Fruit fly (Drosophila melanogaster) whole organism, embryonic: ENCODE data around the gene PGRP-LF.

Source experiments
- C15 ChIP-seq: fragments of 200-800 bp; sonication (Bioruptor generic); IDR thresholded peaks from 3 replicates; pipeline ENCODE4 v1.3.6; 2022; ENCODE audit warnings: missing biosample characterization, missing genetic modification characterization
- CG1024 ChIP-seq: fragments of 200-800 bp; sonication (Bioruptor generic); IDR thresholded peaks from 2 replicates; pipeline ENCODE4 v1.3.6; 2022; ENCODE audit warnings: missing biosample characterization, missing genetic modification characterization
- CG10366 ChIP-seq: fragments of 200-800 bp; sonication (Bioruptor generic); IDR thresholded peaks from 2 replicates; pipeline ENCODE4 v1.3.6; 2022; ENCODE audit warnings: missing biosample characterization, missing genetic modification characterization
- CG12219 ChIP-seq: fragments of 200-800 bp; sonication (Bioruptor generic); optimal IDR thresholded peaks from 3 replicates; lab custom pipeline; 2018; ENCODE audit warnings: missing biosample characterization, mild to moderate bottlenecking, missing genetic modification characterization
- CG12299 ChIP-seq: fragments of 200-800 bp; sonication (Bioruptor generic); optimal IDR thresholded peaks from 2 replicates; lab custom pipeline; 2018; ENCODE audit warnings: missing biosample characterization, mild to moderate bottlenecking, missing genetic modification characterization
- CG15269 ChIP-seq: fragments of 200-800 bp; sonication (Bioruptor generic); optimal IDR thresholded peaks from 2 replicates; lab custom pipeline; 2018; ENCODE audit warnings: missing biosample characterization, mild to moderate bottlenecking, missing genetic modification characterization, moderate library complexity
- CG15696 ChIP-seq: fragments of 200-800 bp; sonication (Bioruptor generic); optimal IDR thresholded peaks from 2 replicates; lab custom pipeline; 2019; ENCODE audit warnings: missing biosample characterization, mild to moderate bottlenecking, missing genetic modification characterization, moderate library complexity
- CG1603 ChIP-seq: fragments of 200-800 bp; sonication (Bioruptor generic); optimal IDR thresholded peaks from 2 replicates; lab custom pipeline; 2019; ENCODE audit warnings: missing biosample characterization, mild to moderate bottlenecking, missing genetic modification characterization, moderate library complexity
- CG17912 ChIP-seq: fragments of 200-800 bp; sonication (Bioruptor generic); optimal IDR thresholded peaks from 2 replicates; lab custom pipeline; 2018; ENCODE audit warnings: missing biosample characterization, mild to moderate bottlenecking, missing genetic modification characterization
- CG30403 ChIP-seq: fragments of 200-800 bp; sonication (Bioruptor generic); optimal IDR thresholded peaks from 3 replicates; lab custom pipeline; 2016; ENCODE audit warnings: missing biosample characterization, missing genetic modification characterization
- CG33213 ChIP-seq: fragments of 200-800 bp; sonication (Bioruptor generic); optimal IDR thresholded peaks from 3 replicates; lab custom pipeline; 2016; ENCODE audit warnings: missing biosample characterization, missing genetic modification characterization
- CG3726 ChIP-seq: fragments of 200-800 bp; sonication (Bioruptor generic); IDR thresholded peaks from 3 replicates; pipeline ENCODE4, ENCODE4 v1.3.6; 2022; ENCODE audit warnings: missing biosample characterization, missing genetic modification characterization
- CG6175 ChIP-seq: fragments of 200-800 bp; sonication (Bioruptor generic); IDR thresholded peaks from 3 replicates; pipeline ENCODE4 v1.3.6; 2022; ENCODE audit warnings: missing biosample characterization, missing genetic modification characterization
- CG6254 ChIP-seq: fragments of 200-800 bp; sonication (Bioruptor generic); optimal IDR thresholded peaks from 3 replicates; lab custom pipeline; 2017; ENCODE audit warnings: mild to moderate bottlenecking, missing biosample characterization, missing genetic modification reagents, missing genetic modification characterization
- CG6854 ChIP-seq: fragments of 200-800 bp; sonication (Bioruptor generic); optimal IDR thresholded peaks from 3 replicates; lab custom pipeline; 2017; ENCODE audit warnings: missing biosample characterization, mild to moderate bottlenecking, missing genetic modification characterization
- CG9876 ChIP-seq: fragments of 200-800 bp; sonication (Bioruptor generic); optimal IDR thresholded peaks from 2 replicates; lab custom pipeline; 2016; ENCODE audit warnings: missing biosample characterization, missing genetic modification characterization
- Camta ChIP-seq: fragments of 200-800 bp; sonication (Bioruptor generic); optimal IDR thresholded peaks from 2 replicates; lab custom pipeline; 2016; ENCODE audit warnings: missing biosample characterization, missing genetic modification characterization
- Doc3 ChIP-seq: fragments of 200-800 bp; sonication (Bioruptor generic); IDR thresholded peaks from 3 replicates; pipeline ENCODE4 v1.3.6; 2022; ENCODE audit warnings: missing biosample characterization, missing genetic modification characterization; ENCODE audit not compliant: partially characterized antibody
- Dp ChIP-seq: fragments of 200-800 bp; sonication (Bioruptor generic); optimal IDR thresholded peaks from 2 replicates; lab custom pipeline; 2018; ENCODE audit warnings: missing biosample characterization, mild to moderate bottlenecking, missing genetic modification characterization, moderate library complexity
- E2f2 ChIP-seq: fragments of 200-800 bp; sonication (Bioruptor generic); IDR thresholded peaks from 2 replicates; pipeline ENCODE4 v1.3.6; 2022; ENCODE audit warnings: missing biosample characterization, missing genetic modification characterization
- Gsc ChIP-seq: fragments of 200-800 bp; sonication (Bioruptor generic); IDR thresholded peaks from 2 replicates; pipeline ENCODE4 v1.3.6; 2022; ENCODE audit warnings: missing biosample characterization, missing genetic modification characterization
- Hr3 ChIP-seq: fragments of 200-800 bp; sonication (Bioruptor generic); optimal IDR thresholded peaks from 3 replicates; lab custom pipeline; 2016; ENCODE audit warnings: missing biosample characterization, missing genetic modification characterization
- Med ChIP-seq: fragments of 200-800 bp; sonication (Bioruptor generic); peaks from one replicate; lab custom pipeline; 2016; ENCODE audit warnings: missing biosample characterization, missing genetic modification characterization, mild to moderate bottlenecking, inconsistent platforms, moderate library complexity
- Mrtf ChIP-seq: fragments of 200-800 bp; sonication (Bioruptor generic); IDR thresholded peaks from 3 replicates; pipeline ENCODE4 v1.3.6; 2022; ENCODE audit warnings: missing biosample characterization, missing genetic modification characterization
- Myb ChIP-seq: fragments of 200-800 bp; sonication (Bioruptor generic); optimal IDR thresholded peaks from 2 replicates; lab custom pipeline; 2016; ENCODE audit warnings: missing biosample characterization, missing genetic modification characterization
- NK7.1 ChIP-seq: fragments of 200-800 bp; sonication (Bioruptor generic); optimal IDR thresholded peaks from 3 replicates; lab custom pipeline; 2016; ENCODE audit warnings: missing biosample characterization, missing genetic modification characterization
- Oli ChIP-seq: fragments of 200-800 bp; sonication (Bioruptor generic); optimal IDR thresholded peaks from 2 replicates; lab custom pipeline; 2018; ENCODE audit warnings: missing biosample characterization, mild to moderate bottlenecking, missing genetic modification characterization, moderate library complexity
- Poxn ChIP-seq: fragments of 200-800 bp; sonication (Bioruptor generic); IDR thresholded peaks from 2 replicates; pipeline ENCODE4 v1.3.6; 2022; ENCODE audit warnings: missing biosample characterization, missing genetic modification characterization
- Six4 ChIP-seq: fragments of 200-800 bp; sonication (Bioruptor generic); optimal IDR thresholded peaks from 2 replicates; lab custom pipeline; 2016; ENCODE audit warnings: missing biosample characterization, missing genetic modification characterization
- Tbp ChIP-seq: fragments of >200 bp; optimal IDR thresholded peaks from 2 replicates; lab custom pipeline; 2018; ENCODE audit warnings: missing biosample characterization, missing genetic modification characterization
- bsh ChIP-seq, 2 experiments: fragments of 200-800 bp; sonication (Bioruptor generic); optimal IDR thresholded peaks; 2 replicates each; lab custom pipeline; 2017 to 2018; ENCODE audit warnings: mild to moderate bottlenecking in 2 of 2, missing biosample characterization in 2 of 2, missing genetic modification characterization in 2 of 2, moderate library complexity in 1 of 2
- cad ChIP-seq: fragments of >200 bp; optimal IDR thresholded peaks from 2 replicates; lab custom pipeline; 2017; ENCODE audit warnings: missing biosample characterization, missing genetic modification characterization
- cas ChIP-seq: fragments of 200-800 bp; sonication (Bioruptor generic); IDR thresholded peaks from 2 replicates; pipeline ENCODE4 v1.3.6; 2022; ENCODE audit warnings: missing biosample characterization, missing genetic modification characterization
- crol ChIP-seq: fragments of 200-800 bp; sonication (Bioruptor generic); IDR thresholded peaks from 2 replicates; pipeline ENCODE4 v1.3.6; 2022; ENCODE audit warnings: missing biosample characterization, missing genetic modification characterization
- da ChIP-seq: fragments of 200-800 bp; sonication (Bioruptor generic); optimal IDR thresholded peaks from 2 replicates; lab custom pipeline; 2016; ENCODE audit warnings: missing biosample characterization, missing genetic modification characterization
- emc ChIP-seq: fragments of 200-800 bp; sonication (Bioruptor generic); optimal IDR thresholded peaks from 2 replicates; lab custom pipeline; 2016; ENCODE audit warnings: missing biosample characterization, missing genetic modification characterization
- gcm ChIP-seq: fragments of 200-800 bp; sonication (Bioruptor generic); optimal IDR thresholded peaks from 2 replicates; lab custom pipeline; 2019; ENCODE audit warnings: missing biosample characterization, mild to moderate bottlenecking, missing genetic modification characterization, moderate library complexity
- inv ChIP-seq: fragments of 200-800 bp; sonication (Bioruptor generic); IDR thresholded peaks from 2 replicates; pipeline ENCODE4 v1.3.6; 2022; ENCODE audit warnings: missing biosample characterization, missing genetic modification characterization; ENCODE audit not compliant: partially characterized antibody
- ken ChIP-seq: fragments of 200-800 bp; sonication (Bioruptor generic); IDR thresholded peaks from 3 replicates; pipeline ENCODE4 v1.3.6; 2022; ENCODE audit warnings: missing biosample characterization, missing genetic modification characterization
- nerfin-2 ChIP-seq: fragments of 200-800 bp; sonication (Bioruptor generic); IDR thresholded peaks from 2 replicates; pipeline ENCODE4 v1.3.6; 2022; ENCODE audit warnings: missing biosample characterization, missing genetic modification characterization; ENCODE audit not compliant: partially characterized antibody
- p53 ChIP-seq: fragments of 200-800 bp; sonication (Bioruptor generic); optimal IDR thresholded peaks from 2 replicates; lab custom pipeline; 2016; ENCODE audit warnings: missing biosample characterization, missing genetic modification characterization
- phol ChIP-seq: fragments of 200-800 bp; sonication (Bioruptor generic); optimal IDR thresholded peaks from 3 replicates; lab custom pipeline; 2018; ENCODE audit warnings: missing biosample characterization, mild to moderate bottlenecking, missing genetic modification characterization, moderate library complexity
- pros ChIP-seq: fragments of 200-800 bp; sonication (Bioruptor generic); optimal IDR thresholded peaks from 3 replicates; lab custom pipeline; 2019; ENCODE audit warnings: missing biosample characterization, mild to moderate bottlenecking, missing genetic modification characterization, moderate library complexity
- pum ChIP-seq: fragments of 200-800 bp; sonication (Bioruptor generic); optimal IDR thresholded peaks from 2 replicates; lab custom pipeline; 2016; ENCODE audit warnings: missing biosample characterization, missing genetic modification characterization
- rib ChIP-seq: fragments of 200-800 bp; sonication (Bioruptor generic); IDR thresholded peaks from 2 replicates; pipeline ENCODE4 v1.3.6; 2022; ENCODE audit warnings: missing biosample characterization, missing genetic modification characterization
- sima ChIP-seq: fragments of 200-800 bp; sonication (Bioruptor generic); optimal IDR thresholded peaks from 2 replicates; lab custom pipeline; 2016; ENCODE audit warnings: missing biosample characterization, missing genetic modification characterization
- so ChIP-seq: fragments of 200-800 bp; sonication (Bioruptor generic); IDR thresholded peaks from 3 replicates; pipeline ENCODE4 v1.3.6; 2022; ENCODE audit warnings: missing biosample characterization, missing genetic modification characterization
- sob ChIP-seq: fragments of 200-800 bp; sonication (Bioruptor generic); IDR thresholded peaks from 2 replicates; pipeline ENCODE4 v1.3.6; 2022; ENCODE audit warnings: missing biosample characterization, missing genetic modification characterization
- unpg ChIP-seq: fragments of 200-800 bp; sonication (Bioruptor generic); optimal IDR thresholded peaks from 3 replicates; lab custom pipeline; 2018; ENCODE audit warnings: missing biosample characterization, mild to moderate bottlenecking, missing genetic modification characterization, moderate library complexity
- zfh2 ChIP-seq: fragments of 200-800 bp; sonication (Bioruptor generic); optimal IDR thresholded peaks from 2 replicates; lab custom pipeline; 2016; ENCODE audit warnings: missing biosample characterization, missing genetic modification characterization

The PGRP-LF gene

DNA sequence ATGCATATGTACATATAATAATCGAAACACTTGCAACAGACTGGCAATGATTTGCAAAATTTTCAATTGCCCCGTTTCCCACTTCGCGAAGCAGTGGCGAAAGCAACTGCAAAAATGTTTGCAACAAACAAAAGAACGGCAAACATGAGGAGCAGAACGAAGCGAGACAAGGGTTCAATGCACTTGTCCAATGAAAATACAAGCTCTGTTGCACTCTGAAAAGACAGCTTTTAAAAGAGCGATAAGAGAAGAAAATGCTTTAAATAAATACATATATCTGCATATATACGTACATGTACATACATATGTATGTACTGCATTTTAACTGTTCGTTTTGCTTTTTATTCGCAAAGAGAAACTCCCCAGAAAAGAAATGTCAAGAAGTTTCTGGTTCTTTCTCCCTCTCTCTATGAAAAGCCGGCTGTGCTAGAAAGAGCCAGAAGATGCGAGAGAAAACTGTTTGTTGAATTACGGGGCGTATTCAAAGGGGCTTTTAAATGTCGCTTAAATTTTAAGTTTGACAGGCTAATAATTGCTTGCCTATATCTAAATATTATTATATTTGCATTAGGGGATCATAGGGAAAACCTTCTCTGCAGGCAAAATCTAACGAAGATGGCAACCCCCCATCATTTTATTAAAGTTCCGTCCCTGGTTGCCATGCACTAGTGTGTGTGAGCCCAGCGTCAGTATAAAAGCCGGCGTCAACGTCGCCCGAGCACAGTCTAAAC lies 34.1 kb downstream of the PGRP-LF start, which contains the start of gene Hsp27 (continued):
- peak; percentile 54 for TF ChIP-seq CG17912
- TF ChIP-seq cas (GFP tag; lab: Robert Waterston, UW) = peak; percentile 95
- TF ChIP-seq Oli (tag; lab: Kevin White, UChicago) = peak; percentile 99
- TF ChIP-seq NK7.1 = peak; percentile 93
- TF ChIP-seq rib (GFP tag; lab: Robert Waterston, UW) = peak; percentile 96
- TF ChIP-seq CG15269 (tag; lab: Kevin White, UChicago) = peak; percentile 97
- peak; percentile 96 for TF ChIP-seq CG33213 (GFP tag; lab: Kevin White, UChicago)
- peak; percentile 96 for TF ChIP-seq C15 (GFP tag; lab: Robert Waterston, UW)
- peak; percentile 98 for TF ChIP-seq phol
- TF ChIP-seq CG6175 (GFP tag; lab: Robert Waterston, UW) = peak; percentile 97
- peak; percentile 97 for TF ChIP-seq Gsc (GFP tag; lab: Robert Waterston, UW)
- peak; percentile 75 for TF ChIP-seq crol (GFP tag; lab: Robert Waterston, UW)
- peak; percentile 99 for TF ChIP-seq ken
- peak; percentile 98 for TF ChIP-seq CG3726 (GFP tag; lab: Robert Waterston, UW)
- peak; percentile 84 for TF ChIP-seq E2f2 (GFP tag; lab: Robert Waterston, UW)
- TF ChIP-seq sob (GFP tag; lab: Robert Waterston, UW) = peak; percentile 98
- TF ChIP-seq Hr3 (GFP tag; lab: Kevin White, UChicago) = peak; percentile 98
- peak; percentile 99 to 100 for TF ChIP-seq bsh (GFP tag; optimal IDR thresholded peaks at IDR 0.05; lab: Kevin White, UChicago)
- peak; percentile 96 for TF ChIP-seq zfh2
- TF ChIP-seq Mrtf = peak; percentile 98
- TF ChIP-seq CG30403 (GFP tag; lab: Kevin White, UChicago) = peak; percentile 99
- peak; percentile 94 for TF ChIP-seq CG1024
- TF ChIP-seq CG6854 (GFP tag; lab: Kevin White, UChicago) = peak; percentile 95
- TF ChIP-seq Camta (GFP tag; lab: Kevin White, UChicago) = peak; percentile 98
- TF ChIP-seq Med (GFP tag; lab: Kevin White, UChicago) = peak; percentile 98
- TF ChIP-seq CG12219 = peak; percentile 94
- peak; percentile 97 for TF ChIP-seq gcm (GFP tag; lab: Kevin White, UChicago)
- TF ChIP-seq sima (GFP tag; lab: Kevin White, UChicago) = peak; percentile 68
- peak; percentile 49 for TF ChIP-seq da (GFP tag; lab: Kevin White, UChicago)
- TF ChIP-seq Tbp = no peak
- peak; percentile 32 for TF ChIP-seq Dp (GFP tag; lab: Kevin White, UChicago)
- peak; percentile 97 for TF ChIP-seq CG10366 (GFP tag; lab: Robert Waterston, UW)
- peak; percentile 96 for TF ChIP-seq CG1603 (tag; lab: Kevin White, UChicago)
- TF ChIP-seq pum = peak; percentile 94
- TF ChIP-seq nerfin-2 (GFP tag; lab: Robert Waterston, UW) = peak; percentile 48; the same call in 1 of the 2 replicates
- no peak for TF ChIP-seq inv
- TF ChIP-seq Myb = peak; percentile 76
- no peak for TF ChIP-seq cad (GFP tag; lab: Kevin White, UChicago)
- TF ChIP-seq p53 (GFP tag; lab: Kevin White, UChicago) = peak; percentile 76
- peak; percentile 84 for TF ChIP-seq Poxn (GFP tag; lab: Robert Waterston, UW)
- TF ChIP-seq CG12299 = peak; percentile 96
- peak; percentile 97 for TF ChIP-seq Six4 (GFP tag; lab: Kevin White, UChicago)
- TF ChIP-seq pros = no peak
- TF ChIP-seq CG9876 (GFP tag; lab: Kevin White, UChicago) = peak; percentile 55
- peak; percentile 88 for TF ChIP-seq emc (GFP tag; lab: Kevin White, UChicago)
- peak; percentile 99 for TF ChIP-seq unpg (GFP tag; lab: Kevin White, UChicago)
- no peak for TF ChIP-seq Doc3 (GFP tag; lab: Robert Waterston, UW)
- peak; percentile 79 for TF ChIP-seq CG15696 (tag; lab: Kevin White, UChicago)
- TF ChIP-seq CG6254 (GFP tag; lab: Kevin White, UChicago) = peak; percentile 97
- peak; percentile 96 for TF ChIP-seq so (GFP tag; lab: Robert Waterston, UW)
